Worm (Caenorhabditis elegans) whole organism, midembryonic: ENCODE measurements around the gene W04E12.9.

Source experiments
- T22C8.4 ChIP-seq: fragments of 200-800 bp; sonication (Bioruptor generic); IDR thresholded peaks from 2 replicates; pipeline ENCODE4 v1.3.6; 2022; ENCODE audit warnings: missing genetic modification characterization, missing compliant biosample characterization
- cog-1 ChIP-seq: sonication (generic microtip); optimal IDR thresholded peaks from 2 replicates; lab custom pipeline; 2016; ENCODE audit warnings: missing genetic modification characterization, missing compliant biosample characterization
- flt-1 ChIP-seq: fragments of 200-800 bp; sonication (Bioruptor generic); IDR thresholded peaks from 2 replicates; pipeline ENCODE4 v1.3.6; 2022; ENCODE audit warnings: missing genetic modification characterization, missing compliant biosample characterization
- klf-2 ChIP-seq: fragments of 200-800 bp; sonication (Bioruptor generic); conservative IDR thresholded peaks from 2 replicates; pipeline ENCODE4 v1.3.6; 2022; ENCODE audit warnings: missing genetic modification reagents, missing genetic modification characterization, missing compliant biosample characterization
- ref-1 ChIP-seq: fragments of 200-800 bp; sonication (Bioruptor generic); conservative IDR thresholded peaks from 2 replicates; pipeline ENCODE4 v1.3.6; 2022; ENCODE audit warnings: missing genetic modification reagents, missing genetic modification characterization, missing compliant biosample characterization

DNA sequence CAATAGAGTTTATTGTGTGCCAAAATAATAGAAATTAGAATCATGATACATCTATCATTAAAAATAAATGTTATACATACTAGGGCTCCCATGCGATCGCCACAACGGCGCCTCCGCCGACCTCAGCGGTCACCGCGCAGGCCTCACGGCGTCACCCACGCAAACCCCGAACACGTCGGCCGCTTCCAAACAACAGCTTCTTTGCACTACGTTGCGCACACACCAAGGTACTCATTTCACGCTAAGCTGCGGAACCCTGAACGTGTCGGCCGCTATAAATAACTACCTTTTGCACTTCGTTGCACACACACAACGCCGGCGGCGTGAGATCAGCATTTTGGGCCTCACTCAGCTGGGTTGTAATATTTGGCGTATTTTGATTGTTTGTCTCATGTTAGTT, 2.9 kb downstream of the W04E12.9 start:
- TF ChIP-seq klf-2 (GFP tag; lab: Robert Waterston, UW) (no peak), ref-1 (GFP tag; lab: Robert Waterston, UW) (no peak), cog-1 (tag; lab: Kevin White, UChicago) (no peak), T22C8.4 (GFP tag; lab: Robert Waterston, UW) (no peak), flt-1 (GFP tag; lab: Robert Waterston, UW) (no peak)
